Fruit fly (Drosophila melanogaster): ENCODE results near the gene SamDC.
A peak's percentile ranks its signal among the peaks of the same experiment; 100 is the strongest.

Gene SamDC

DNA sequence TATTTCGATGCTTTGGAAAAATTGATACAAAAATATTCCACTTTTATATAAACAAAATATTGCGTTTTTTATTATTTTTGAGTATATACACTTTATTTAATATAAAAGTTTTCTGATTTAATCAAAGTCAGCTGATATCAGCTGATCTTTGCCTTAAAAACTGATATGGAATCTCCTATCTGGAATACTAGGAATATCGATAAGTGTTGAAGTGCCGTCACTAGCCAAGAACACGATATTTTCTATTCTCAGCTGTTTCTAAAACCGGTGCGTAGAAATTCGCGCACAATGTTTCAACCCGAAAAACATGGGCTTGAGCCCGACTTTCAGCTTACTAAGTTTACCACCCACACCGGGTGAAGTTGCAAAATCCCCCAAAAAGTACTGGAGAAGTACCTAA lies 3.2 kb downstream of the SamDC start, which contains the start of gene Sps2:
Gene Sps2 (plus strand): TSS at position 124 of the 400 bp plus-strand sequence.
- no peak for TF ChIP-seq noc (tag; optimal IDR thresholded peaks at IDR 0.05)

DNA sequence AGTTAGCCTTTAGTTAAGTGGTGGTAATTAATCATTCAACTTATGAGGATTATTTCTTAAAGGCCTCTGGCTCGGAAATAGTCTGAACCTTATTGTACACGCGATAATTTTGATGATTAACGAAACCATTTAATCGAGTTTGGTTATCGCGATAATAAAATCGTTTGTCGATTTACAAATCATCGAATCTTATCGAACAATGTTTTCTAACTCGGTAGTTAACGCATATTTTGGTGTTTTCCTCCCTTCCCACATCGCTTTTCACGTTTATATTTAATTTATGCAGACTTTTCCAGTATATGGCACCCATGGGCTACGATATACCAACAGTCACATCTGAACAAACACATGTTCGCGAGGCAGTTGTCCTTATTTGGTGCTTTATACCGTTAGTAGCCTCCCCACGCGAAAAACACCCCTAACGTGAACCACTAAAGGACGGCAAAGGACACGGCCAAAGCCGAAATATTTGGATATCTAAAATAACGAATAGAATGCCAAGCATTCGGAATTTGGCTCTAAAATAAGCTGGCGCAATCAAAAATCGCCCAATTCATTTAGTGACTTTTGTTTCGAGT lies 4.9 kb downstream of the SamDC start, which contains the start of gene Frmd5:
Gene Frmd5 (plus strand): TSS at position 414 of the 578 bp plus-strand sequence.
- TF ChIP-seq noc (tag; optimal IDR thresholded peaks at IDR 0.05), result no peak

DNA sequence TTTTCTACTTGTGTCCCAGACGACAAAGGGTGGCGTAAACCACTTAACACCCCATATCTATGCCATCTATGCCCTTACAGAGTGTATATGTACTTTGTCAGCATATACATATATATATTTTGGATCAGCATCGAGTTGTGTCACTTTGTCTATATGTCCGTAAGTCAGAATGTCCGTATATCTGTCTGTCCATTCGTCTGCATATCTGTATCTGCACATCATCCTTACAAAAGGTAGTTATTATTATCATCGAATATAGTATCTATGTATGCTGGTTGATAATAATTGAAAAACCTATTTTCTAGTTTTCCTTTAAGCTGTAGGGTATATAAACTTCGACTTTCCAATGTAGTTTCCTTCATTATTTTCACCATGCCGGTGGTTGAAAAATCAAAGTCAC lies 11.9 kb downstream of the SamDC start:
- TF ChIP-seq noc (tag; optimal IDR thresholded peaks at IDR 0.05), result no peak

DNA sequence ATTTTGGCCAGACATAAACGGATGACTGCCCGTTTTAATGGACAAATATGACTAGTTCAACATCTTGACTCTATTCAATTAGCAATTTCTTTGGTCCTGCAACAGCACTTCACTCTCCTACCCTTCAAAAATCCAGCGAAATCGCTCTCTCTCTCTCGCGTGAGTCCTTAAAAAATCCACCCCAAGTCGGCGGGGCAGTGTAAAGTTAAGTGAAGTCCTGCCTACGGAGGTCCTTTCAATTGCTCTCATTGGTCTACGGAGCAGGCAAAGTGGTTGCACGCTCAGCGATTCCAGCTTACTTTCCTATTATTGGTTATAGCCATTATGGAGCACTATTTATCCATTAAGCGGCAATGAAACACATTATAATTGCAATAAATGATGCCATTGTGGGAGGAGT lies 14.6 kb downstream of the SamDC start, which contains the start of gene CG34367:
Gene CG34367 (minus strand): TSS at position 35 of the 400 bp plus-strand sequence.
- no peak for TF ChIP-seq noc (tag; optimal IDR thresholded peaks at IDR 0.05)

DNA sequence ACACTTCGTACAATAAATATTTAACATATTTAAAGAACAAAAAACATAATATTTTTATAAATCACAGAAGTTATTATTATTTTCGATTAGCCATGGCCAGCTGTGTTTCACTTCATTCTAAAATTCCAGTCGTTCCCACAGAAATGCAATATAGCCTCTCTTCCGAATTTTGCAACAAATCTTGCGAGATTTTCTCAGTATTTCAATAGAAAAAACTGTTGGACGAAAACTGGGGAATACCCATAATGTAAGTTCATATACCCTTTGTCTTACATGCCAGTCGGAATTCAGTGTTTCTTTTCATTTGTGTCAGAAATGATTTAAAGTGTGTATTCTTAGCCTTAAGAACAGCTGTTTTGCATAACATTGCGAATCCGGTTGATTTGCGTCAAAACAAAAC lies 17.3 kb downstream of the SamDC start, which contains the start of the genes CtsL4 and ClpP:
Gene CtsL4 (minus strand): TSS at position 90 of the 400 bp plus-strand sequence.
Gene ClpP (plus strand): TSS at position 288 of the 400 bp plus-strand sequence.
- TF ChIP-seq noc (tag; optimal IDR thresholded peaks at IDR 0.05), result no peak

DNA sequence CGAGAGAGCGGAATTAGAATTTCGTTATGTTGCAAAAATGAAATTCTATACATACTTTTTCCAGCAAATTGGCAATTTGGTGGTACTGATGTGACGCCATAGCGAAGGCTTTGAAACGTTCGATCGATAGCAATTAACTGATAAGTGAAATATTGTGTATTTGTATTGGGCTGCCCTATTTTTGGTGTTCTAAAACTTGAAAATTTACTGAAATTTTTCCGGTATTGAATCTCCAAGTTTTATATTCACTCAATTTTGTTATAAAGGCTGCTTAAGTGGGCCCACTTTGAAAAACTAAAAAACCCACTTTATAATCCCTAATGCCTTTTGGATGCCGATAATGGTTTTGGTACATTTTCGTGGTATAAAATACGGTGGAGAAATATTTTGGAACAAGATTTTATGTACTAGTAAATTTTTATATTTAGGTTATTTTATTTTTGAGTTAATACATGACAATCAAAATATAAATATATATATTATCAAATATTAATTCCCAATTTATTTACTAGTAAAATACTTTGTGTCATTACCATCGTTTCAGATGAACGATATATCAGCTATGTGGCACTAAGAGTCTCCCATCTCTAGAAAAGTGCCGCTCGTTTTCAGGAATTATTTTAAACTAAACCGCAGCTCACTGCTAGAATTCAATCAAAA lies 23.3 kb downstream of the SamDC start, which contains the start of the genes Cand1 and pim:
Gene Cand1 (minus strand): TSS at position 300 of the 660 bp plus-strand sequence.
Gene pim (plus strand): TSS at position 582 of the 660 bp plus-strand sequence.
- no peak for TF ChIP-seq noc (tag; optimal IDR thresholded peaks at IDR 0.05)

DNA sequence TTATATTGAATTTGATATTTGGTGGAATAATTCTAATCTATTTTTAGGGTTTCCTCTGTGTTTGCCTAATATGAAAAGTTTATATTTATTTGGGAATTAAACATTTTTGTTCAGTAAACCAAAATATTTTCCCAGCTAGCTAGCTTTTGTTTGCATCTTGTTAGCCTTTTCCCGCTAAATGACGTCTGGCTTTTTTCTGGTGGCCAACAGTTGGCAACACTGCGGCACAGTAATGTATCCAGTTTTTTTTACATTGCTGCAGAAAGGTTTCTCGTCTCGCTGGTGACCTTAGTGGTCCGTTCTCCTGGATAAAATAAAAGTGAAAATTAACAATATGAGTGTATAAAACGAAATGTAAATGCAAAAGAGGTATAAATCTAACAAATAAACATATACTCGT lies 25.0 kb downstream of the SamDC start, which contains the start of gene lft:
Gene lft (plus strand): TSS at position 243 of the 400 bp plus-strand sequence.
- TF ChIP-seq noc (tag; optimal IDR thresholded peaks at IDR 0.05), result no peak

DNA sequence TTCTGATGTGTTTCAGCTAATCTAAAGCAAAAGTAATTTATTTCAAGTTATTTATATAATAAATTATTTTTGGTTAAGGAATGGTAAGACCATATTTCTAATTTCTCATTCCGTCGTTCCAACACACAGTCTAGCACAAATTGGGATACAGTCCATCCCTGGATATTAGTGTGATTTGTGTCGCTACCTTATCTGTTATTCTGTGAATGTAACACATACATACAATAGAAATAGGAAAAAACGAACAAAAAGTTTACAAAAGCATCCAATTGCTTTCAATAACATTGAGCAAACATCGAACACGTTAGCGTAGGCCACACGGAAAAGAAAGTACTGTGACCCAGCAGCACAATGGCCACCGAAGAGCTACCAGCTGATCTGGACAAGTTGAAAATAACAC lies 27.3 kb downstream of the SamDC start, which contains the start of gene CG5056:
Gene CG5056 (plus strand): TSS at position 168 of the 400 bp plus-strand sequence.
- no peak for TF ChIP-seq noc (tag; optimal IDR thresholded peaks at IDR 0.05)

DNA sequence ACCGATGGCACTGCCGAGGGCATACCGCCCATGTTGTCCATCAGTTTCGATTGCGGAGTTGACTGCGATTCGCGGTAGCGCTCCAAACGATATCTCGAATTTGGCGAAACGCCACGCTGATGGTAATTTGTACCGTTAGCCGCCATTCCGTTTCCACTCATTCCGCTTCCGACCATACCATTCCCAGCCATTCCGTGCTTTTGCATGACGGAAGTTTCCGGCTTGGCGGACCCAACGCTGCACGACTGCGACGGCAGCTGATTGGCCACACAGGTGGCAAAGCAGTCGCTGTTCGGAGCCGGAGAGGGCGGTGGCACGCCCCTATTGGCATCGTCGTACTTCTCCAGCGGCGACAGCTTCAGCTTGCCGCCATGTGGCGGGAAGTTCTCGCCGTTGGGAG lies 33.0 kb downstream of the SamDC start:
- TF ChIP-seq noc (tag; optimal IDR thresholded peaks at IDR 0.05), result no peak

DNA sequence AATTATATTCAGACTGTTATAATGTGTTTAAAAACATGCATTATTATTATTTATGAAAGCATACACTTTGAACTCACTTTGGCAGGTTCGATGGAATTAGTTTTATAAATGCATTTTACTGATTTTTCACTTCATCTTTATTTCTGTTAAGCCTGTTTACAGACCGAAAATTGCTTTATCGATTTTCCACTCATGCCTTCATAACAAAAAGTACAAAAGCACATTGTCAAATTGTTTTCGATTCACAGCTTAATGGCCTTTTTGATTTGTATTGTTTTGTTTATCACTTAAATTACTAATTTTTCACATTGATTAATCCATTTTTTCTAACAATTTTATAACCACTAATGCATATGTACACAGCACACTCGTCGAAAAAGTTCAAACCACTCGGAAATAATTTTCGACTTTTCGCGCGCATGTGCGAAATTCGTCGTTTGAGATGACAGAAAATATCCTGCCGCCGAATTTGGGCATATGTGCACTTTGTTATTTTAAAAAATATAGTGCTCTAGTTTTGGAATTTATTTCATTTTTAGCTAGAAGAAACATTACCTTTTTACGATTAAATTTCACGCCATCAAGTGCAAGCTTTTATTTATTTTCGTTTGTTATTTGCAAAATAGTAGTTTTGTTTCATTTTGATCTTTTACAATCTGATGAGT lies 34.5 kb downstream of the SamDC start, which contains the start of gene rho-5:
Gene rho-5 (minus strand): TSS at position 296 of the 665 bp plus-strand sequence.
- no peak for TF ChIP-seq noc (tag; optimal IDR thresholded peaks at IDR 0.05)

DNA sequence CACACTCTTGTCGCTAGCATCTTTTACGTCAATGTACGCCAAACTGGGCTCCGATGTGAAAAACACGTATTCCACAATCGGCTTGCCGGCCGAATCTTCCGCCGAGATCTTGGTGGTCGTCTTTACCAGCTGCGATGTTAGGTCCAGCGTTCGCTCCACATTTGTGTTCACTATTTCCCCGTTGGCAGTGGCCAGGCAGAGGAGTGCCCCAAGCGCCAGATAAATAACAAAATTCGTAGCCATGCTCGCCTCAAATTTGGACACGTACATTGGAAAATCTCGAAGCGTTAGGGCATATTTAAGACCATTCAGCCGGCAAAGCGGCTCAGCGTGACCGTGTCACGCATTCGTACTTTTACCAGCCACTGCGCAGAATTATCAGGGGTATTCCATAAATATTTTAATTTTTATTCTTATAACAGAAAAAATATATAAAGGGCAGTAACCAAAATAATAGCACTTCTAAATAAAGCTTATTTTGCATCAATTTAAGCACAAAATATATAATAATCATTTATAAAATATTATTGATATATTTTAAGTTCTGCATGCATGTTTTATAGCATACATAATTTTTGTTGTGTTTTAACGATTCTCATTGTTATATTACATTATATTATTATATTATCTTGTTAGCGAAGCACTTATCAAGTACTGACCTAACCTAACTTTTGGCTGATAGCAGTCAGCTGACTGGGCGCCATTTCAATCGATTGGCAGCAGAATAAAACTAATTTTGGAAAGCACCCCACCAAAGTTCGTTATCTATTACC lies 36.4 kb downstream of the SamDC start, which contains the start of the genes CG33303 and dpr19:
Gene CG33303 (minus strand): TSS at position 294 of the 773 bp plus-strand sequence.
Gene dpr19 (plus strand): TSS at position 705 of the 773 bp plus-strand sequence.
- peak; percentile 11 for TF ChIP-seq noc (tag; optimal IDR thresholded peaks at IDR 0.05)

DNA sequence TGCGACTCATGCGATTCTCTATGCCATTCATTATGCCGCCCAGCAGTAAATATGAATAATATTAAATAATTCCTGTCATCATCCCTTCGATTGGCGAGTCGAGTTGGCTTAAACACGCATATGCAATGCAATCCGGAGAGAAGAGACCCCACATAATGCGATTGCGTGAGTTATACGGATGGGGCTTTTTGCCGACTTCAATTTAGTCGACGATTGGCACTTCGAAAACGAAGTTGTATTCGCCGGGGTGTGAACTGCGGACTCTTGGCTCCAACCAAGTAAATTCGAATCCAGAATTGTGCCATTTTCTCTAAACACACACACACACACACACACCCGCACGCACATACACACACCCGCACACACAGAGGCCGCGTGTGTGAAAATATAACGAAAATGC lies 37.0 kb downstream of the SamDC start:
- TF ChIP-seq noc (tag; optimal IDR thresholded peaks at IDR 0.05), result no peak

DNA sequence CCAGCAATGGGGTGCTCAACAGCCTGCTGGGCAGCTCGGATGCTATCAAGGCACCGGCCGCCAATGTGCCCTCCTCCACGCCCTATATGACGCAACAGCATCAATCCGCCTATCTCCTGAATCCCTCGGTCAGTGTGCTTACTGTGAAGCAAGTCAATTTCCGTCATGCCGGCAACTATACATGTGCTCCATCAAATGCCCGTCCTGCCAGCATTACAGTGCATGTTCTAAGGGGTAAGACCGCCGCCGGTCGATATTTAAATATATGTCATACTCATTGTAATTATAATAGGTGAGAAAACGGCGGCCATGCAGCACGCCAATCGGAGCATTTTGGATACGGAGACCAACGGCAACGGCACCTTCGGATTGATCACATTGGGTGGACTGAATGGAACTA lies 39.4 kb downstream of the SamDC start:
- no peak for TF ChIP-seq noc (tag; optimal IDR thresholded peaks at IDR 0.05)

DNA sequence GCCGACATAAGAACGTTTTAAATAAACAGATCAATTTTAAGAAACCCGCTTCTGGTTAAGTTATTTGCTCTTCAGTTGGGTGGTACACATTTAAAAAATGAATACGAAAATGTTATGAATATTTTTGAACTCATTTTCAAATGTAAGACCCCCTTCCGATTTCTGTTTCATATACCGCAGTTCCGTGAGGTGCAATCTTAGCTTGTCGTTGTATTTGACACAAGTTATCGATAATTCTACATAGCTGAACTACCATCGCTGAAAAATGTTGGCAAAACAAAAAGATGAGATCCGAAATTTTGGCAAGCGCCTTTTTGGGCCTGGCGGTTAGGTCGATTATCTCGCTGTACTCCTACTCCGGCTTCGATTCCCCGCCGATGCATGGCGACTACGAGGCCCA lies 40.6 kb downstream of the SamDC start, which contains the start of gene gny:
Gene gny (plus strand): TSS at position 239 of the 400 bp plus-strand sequence.
- TF ChIP-seq noc (tag; optimal IDR thresholded peaks at IDR 0.05), result no peak

DNA sequence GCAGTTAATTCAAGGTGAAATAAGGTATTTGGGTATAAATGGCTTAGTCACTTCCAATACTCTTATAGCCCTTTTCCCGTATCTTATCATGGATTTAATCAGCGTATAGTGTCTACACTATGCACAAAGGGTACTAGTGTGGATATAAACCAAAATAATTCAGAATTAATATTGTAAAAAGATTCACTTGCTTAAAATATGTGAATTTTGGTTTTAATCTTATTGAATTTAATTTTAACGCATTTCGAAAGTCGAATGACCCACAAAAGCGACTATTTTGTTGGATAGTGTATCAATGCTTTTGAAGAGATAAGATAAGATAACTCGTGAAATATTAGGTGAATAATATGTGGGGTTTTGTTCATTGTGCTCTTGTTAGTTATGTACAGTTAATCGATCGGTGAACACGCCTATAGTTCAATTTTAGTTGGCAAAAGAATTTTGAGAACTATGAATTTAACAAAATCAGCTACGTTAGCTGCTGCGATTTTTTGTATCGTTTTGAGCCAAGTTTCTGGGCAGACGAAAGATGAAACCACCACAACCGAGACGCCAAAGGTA lies 42.7 kb downstream of the SamDC start, which contains the start of gene CG5096:
Gene CG5096 (plus strand): TSS at position 374 of the 561 bp plus-strand sequence.
- TF ChIP-seq noc (tag; optimal IDR thresholded peaks at IDR 0.05), result peak; percentile 97

Data from whole organism, larva.